Fruit fly (Drosophila melanogaster): ENCODE results near the gene dpr5.

The dpr5 gene

dm6 chr3R:11454210-11454904 lies 45.4 kb upstream of the dpr5 start (continued):
- TF ChIP-seq ATbp (GFP tag; optimal IDR thresholded peaks at IDR 0.05) (no peak), CG4360 (GFP tag; IDR thresholded peaks at IDR 0.05) (no peak), cwo (GFP tag; optimal IDR thresholded peaks at IDR 0.05) (peak; percentile 56), Chrac-16 (GFP tag; optimal IDR thresholded peaks at IDR 0.05) (peak; percentile 21), row (GFP tag; IDR thresholded peaks at IDR 0.05) (peak; percentile 72), CG3847 (GFP tag; IDR thresholded peaks at IDR 0.05) (peak; percentile 70), CG11560 (tag; IDR thresholded peaks at IDR 0.05) (peak; percentile 41; the same call in 1 of the 3 replicates), scrt (GFP tag; optimal IDR thresholded peaks at IDR 0.05) (peak; percentile 28), fd3F (GFP tag; optimal IDR thresholded peaks at IDR 0.05) (peak; percentile 66), Gug (GFP tag; IDR thresholded peaks at IDR 0.05) (peak; percentile 53; the same call in 2 of the 4 replicates), lmd (GFP tag; IDR thresholded peaks at IDR 0.05) (peak; percentile 75), D19B (GFP tag; optimal IDR thresholded peaks at IDR 0.05) (peak; percentile 79), CG6854 (GFP tag; optimal IDR thresholded peaks at IDR 0.05) (peak; percentile 13), al (GFP tag; IDR thresholded peaks at IDR 0.05) (peak; percentile 84), MESR4 (GFP tag; optimal IDR thresholded peaks at IDR 0.05) (no peak), CG7271 (tag; optimal IDR thresholded peaks at IDR 0.05) (no peak), CG9727 (GFP tag; optimal IDR thresholded peaks at IDR 0.05) (peak; percentile 68), Hmr (GFP tag; optimal IDR thresholded peaks at IDR 0.05) (peak; percentile 77), Xrp1 (GFP tag; IDR thresholded peaks at IDR 0.05) (0 out of 2 replicates have a peak, but pooled peaks have one; percentile 27), YL-1 (GFP tag; optimal IDR thresholded peaks at IDR 0.05) (no peak), CG15269 (tag; optimal IDR thresholded peaks at IDR 0.05) (peak; percentile 73), CG18619 (GFP tag; optimal IDR thresholded peaks at IDR 0.05) (peak; percentile 68), fd64A (GFP tag; optimal IDR thresholded peaks at IDR 0.05) (no peak), dysf (GFP tag; IDR thresholded peaks at IDR 0.05) (peak; percentile 77), CG18764 (GFP tag; optimal IDR thresholded peaks at IDR 0.05) (peak; percentile 18), NFAT (GFP tag; IDR thresholded peaks at IDR 0.05) (peak; percentile 39; the same call in 1 of the 2 replicates), Ada2b (GFP tag; IDR thresholded peaks at IDR 0.05) (peak; percentile 49), phol (tag; optimal IDR thresholded peaks at IDR 0.05) (peak; percentile 43), CG15011 (GFP tag; optimal IDR thresholded peaks at IDR 0.05) (peak; percentile 49), Pdp1 (GFP tag; optimal IDR thresholded peaks at IDR 0.05) (peak; percentile 24 to 38), pb (GFP tag; optimal IDR thresholded peaks at IDR 0.05) (peak; percentile 5), pho (GFP tag; optimal IDR thresholded peaks at IDR 0.05) (peak; percentile 70), CG1602 (GFP tag; optimal IDR thresholded peaks at IDR 0.05) (peak; percentile 29), slbo (GFP tag; IDR thresholded peaks at IDR 0.05) (peak; percentile 74), CG14014 (GFP tag; IDR thresholded peaks at IDR 0.05) (peak; percentile 57; the same call in 1 of the 2 replicates), CG11695 (GFP tag; IDR thresholded peaks at IDR 0.05) (peak; percentile 51; the same call in 1 of the 3 replicates), slou (GFP tag; optimal IDR thresholded peaks at IDR 0.05) (peak; percentile 38), CG6765 (GFP tag; optimal IDR thresholded peaks at IDR 0.05) (peak; percentile 33), CG2712 (tag; optimal IDR thresholded peaks at IDR 0.05) (peak; percentile 32), CG13624 (GFP tag; optimal IDR thresholded peaks at IDR 0.05) (peak; percentile 59), CG12659 (GFP tag; optimal IDR thresholded peaks at IDR 0.05) (peak; percentile 66), tx (GFP tag; optimal IDR thresholded peaks at IDR 0.05) (peak; percentile 36), gro (GFP tag; optimal IDR thresholded peaks at IDR 0.05) (peak; percentile 76), CG15514 (GFP tag; optimal IDR thresholded peaks at IDR 0.05) (peak; percentile 40), wdn (GFP tag; IDR thresholded peaks at IDR 0.05) (peak; percentile 47), CG1792 (GFP tag; optimal IDR thresholded peaks at IDR 0.05) (peak; percentile 22), sug (tag; optimal IDR thresholded peaks at IDR 0.05) (peak; percentile 43), CG12942 (GFP tag; optimal IDR thresholded peaks at IDR 0.05) (peak; percentile 26), Sin3A (optimal IDR thresholded peaks at IDR 0.05) (no peak), nmo (GFP tag; optimal IDR thresholded peaks at IDR 0.05) (peak; percentile 35)
